Fruit fly (Drosophila melanogaster) whole organism, embryonic: ENCODE measurements around the gene Ir87a.
A peak's percentile ranks its signal among the peaks of the same experiment; 100 is the strongest.

Source experiments
- Abd-B ChIP-seq: fragments of 200-800 bp; sonication (Bioruptor generic); optimal IDR thresholded peaks from 2 replicates; lab custom pipeline; 2018; ENCODE audit warnings: missing biosample characterization, mild to moderate bottlenecking, missing genetic modification characterization, moderate library complexity
- CG10274 ChIP-seq: fragments of 200-800 bp; sonication (Bioruptor generic); optimal IDR thresholded peaks from 3 replicates; lab custom pipeline; 2017; ENCODE audit warnings: missing biosample characterization, mild to moderate bottlenecking, missing genetic modification characterization
- CG10431 ChIP-seq: fragments of 200-800 bp; sonication (Bioruptor generic); optimal IDR thresholded peaks from 3 replicates; lab custom pipeline; 2018; ENCODE audit warnings: missing biosample characterization, mild to moderate bottlenecking, missing genetic modification characterization
- CG10979 ChIP-seq: fragments of 200-800 bp; sonication (Bioruptor generic); optimal IDR thresholded peaks from 2 replicates; lab custom pipeline; 2018; ENCODE audit warnings: missing biosample characterization, mild to moderate bottlenecking, missing genetic modification characterization, moderate library complexity
- CG11456 ChIP-seq: fragments of 200-800 bp; sonication (Bioruptor generic); IDR thresholded peaks from 3 replicates; pipeline ENCODE4 v1.3.6; 2022; ENCODE audit warnings: missing biosample characterization, missing genetic modification characterization
- CG14965 ChIP-seq: fragments of 200-800 bp; sonication (Bioruptor generic); optimal IDR thresholded peaks from 2 replicates; lab custom pipeline; 2016; ENCODE audit warnings: missing biosample characterization, missing genetic modification characterization, borderline replicate concordance
- CG15601 ChIP-seq: fragments of 200-800 bp; sonication (Bioruptor generic); optimal IDR thresholded peaks from 3 replicates; lab custom pipeline; 2019; ENCODE audit warnings: missing biosample characterization, mild to moderate bottlenecking, missing genetic modification characterization, moderate library complexity
- CG2116 ChIP-seq: fragments of 200-800 bp; sonication (Bioruptor generic); optimal IDR thresholded peaks from 3 replicates; lab custom pipeline; 2018; ENCODE audit warnings: missing biosample characterization, mild to moderate bottlenecking, missing genetic modification characterization
- CG2129 ChIP-seq: fragments of 200-800 bp; sonication (Bioruptor generic); IDR thresholded peaks from 2 replicates; pipeline ENCODE4 v1.3.6; 2022; ENCODE audit warnings: missing biosample characterization, missing genetic modification characterization; ENCODE audit not compliant: partially characterized antibody
- CG30431 ChIP-seq: fragments of 200-800 bp; sonication (Bioruptor generic); optimal IDR thresholded peaks from 2 replicates; lab custom pipeline; 2017; ENCODE audit warnings: missing biosample characterization, missing genetic modification characterization
- CG31441 ChIP-seq: fragments of 200-800 bp; sonication (Bioruptor generic); IDR thresholded peaks from 2 replicates; pipeline ENCODE4 v1.3.6; 2022; ENCODE audit warnings: missing biosample characterization, missing genetic modification characterization
- CG4707 ChIP-seq: fragments of 200-800 bp; sonication (Bioruptor generic); optimal IDR thresholded peaks from 2 replicates; lab custom pipeline; 2018; ENCODE audit warnings: missing biosample characterization, mild to moderate bottlenecking, missing genetic modification characterization, moderate library complexity
- CG6854 ChIP-seq: fragments of 200-800 bp; sonication (Bioruptor generic); optimal IDR thresholded peaks from 3 replicates; lab custom pipeline; 2017; ENCODE audit warnings: missing biosample characterization, mild to moderate bottlenecking, missing genetic modification characterization
- CG7745 ChIP-seq: fragments of 200-800 bp; sonication (Bioruptor generic); optimal IDR thresholded peaks from 2 replicates; lab custom pipeline; 2018; ENCODE audit warnings: missing biosample characterization, mild to moderate bottlenecking, missing genetic modification characterization, moderate library complexity
- CG7928 ChIP-seq: fragments of 200-800 bp; sonication (Bioruptor generic); optimal IDR thresholded peaks from 2 replicates; lab custom pipeline; 2017; ENCODE audit warnings: missing biosample characterization, mild to moderate bottlenecking, missing genetic modification characterization
- CG8089 ChIP-seq: fragments of 200-800 bp; sonication (Bioruptor generic); optimal IDR thresholded peaks from 3 replicates; lab custom pipeline; 2016; ENCODE audit warnings: missing biosample characterization, missing genetic modification characterization
- CG8944 ChIP-seq: fragments of 200-800 bp; sonication (Bioruptor generic); optimal IDR thresholded peaks from 3 replicates; lab custom pipeline; 2016; ENCODE audit warnings: missing biosample characterization, missing genetic modification characterization
- CG9817 ChIP-seq: fragments of 200-800 bp; sonication (Bioruptor generic); optimal IDR thresholded peaks from 2 replicates; lab custom pipeline; 2018; ENCODE audit warnings: missing biosample characterization, mild to moderate bottlenecking, missing genetic modification characterization, moderate library complexity
- CG9876 ChIP-seq: fragments of 200-800 bp; sonication (Bioruptor generic); optimal IDR thresholded peaks from 2 replicates; lab custom pipeline; 2016; ENCODE audit warnings: missing biosample characterization, missing genetic modification characterization
- Dbx ChIP-seq: fragments of 200-800 bp; sonication (Bioruptor generic); IDR thresholded peaks from 3 replicates; pipeline ENCODE4 v1.3.6; 2022; ENCODE audit warnings: missing biosample characterization, missing genetic modification characterization
- Eip74EF ChIP-seq, 2 experiments: fragments of 200-800 bp in 1 of 2; fragments of >200 bp in 1 of 2; sonication (Bioruptor generic) in 1 of 2; optimal IDR thresholded peaks; 2 replicates each; lab custom pipeline; 2017 to 2019; ENCODE audit warnings: missing biosample characterization in 2 of 2, missing genetic modification characterization in 2 of 2, mild to moderate bottlenecking in 1 of 2, moderate library complexity in 1 of 2
- Elba2 ChIP-seq: fragments of 200-800 bp; sonication (Bioruptor generic); optimal IDR thresholded peaks from 3 replicates; lab custom pipeline; 2016; ENCODE audit warnings: missing biosample characterization, missing genetic modification characterization
- Ets97D ChIP-seq: fragments of 200-800 bp; sonication (Bioruptor generic); optimal IDR thresholded peaks from 3 replicates; lab custom pipeline; 2016; ENCODE audit warnings: missing biosample characterization, missing genetic modification characterization
- H15 ChIP-seq: fragments of 200-800 bp; sonication (Bioruptor generic); IDR thresholded peaks from 3 replicates; pipeline ENCODE4 v1.3.6; 2022; ENCODE audit warnings: missing biosample characterization, missing genetic modification characterization
- HLH54F ChIP-seq: fragments of 200-800 bp; sonication (Bioruptor generic); optimal IDR thresholded peaks from 3 replicates; lab custom pipeline; 2016; ENCODE audit warnings: missing biosample characterization, missing genetic modification characterization
- MBD-R2 ChIP-seq: fragments of 200-800 bp; sonication (Bioruptor generic); IDR thresholded peaks from 2 replicates; pipeline ENCODE4 v1.3.6; 2022; ENCODE audit warnings: missing biosample characterization, missing genetic modification characterization
- MESR4 ChIP-seq: fragments of 200-800 bp; sonication (Bioruptor generic); optimal IDR thresholded peaks from 2 replicates; lab custom pipeline; 2018; ENCODE audit warnings: missing biosample characterization, mild to moderate bottlenecking, missing genetic modification characterization, moderate library complexity
- NC2β ChIP-seq: fragments of 200-800 bp; sonication (Bioruptor generic); optimal IDR thresholded peaks from 2 replicates; lab custom pipeline; 2016; ENCODE audit warnings: missing biosample characterization, missing genetic modification characterization
- PHDP ChIP-seq: fragments of 200-800 bp; sonication (Bioruptor generic); optimal IDR thresholded peaks from 3 replicates; lab custom pipeline; 2018; ENCODE audit warnings: missing biosample characterization, mild to moderate bottlenecking, missing genetic modification characterization, moderate library complexity
- Rfx ChIP-seq: fragments of 200-800 bp; sonication (Bioruptor generic); IDR thresholded peaks from 2 replicates; pipeline ENCODE4 v1.3.6; 2022; ENCODE audit warnings: missing biosample characterization, missing genetic modification characterization
- Six4 ChIP-seq: fragments of 200-800 bp; sonication (Bioruptor generic); optimal IDR thresholded peaks from 2 replicates; lab custom pipeline; 2016; ENCODE audit warnings: missing biosample characterization, missing genetic modification characterization
- Vsx1 ChIP-seq: fragments of 200-800 bp; sonication (Bioruptor generic); optimal IDR thresholded peaks from 2 replicates; lab custom pipeline; 2017; ENCODE audit warnings: missing biosample characterization, mild to moderate bottlenecking, missing genetic modification characterization, missing genetic modification reagents
- al ChIP-seq: fragments of 200-800 bp; sonication (Bioruptor generic); IDR thresholded peaks from 2 replicates; pipeline ENCODE4 v1.3.6; 2022; ENCODE audit warnings: missing biosample characterization, missing genetic modification characterization
- bcd ChIP-seq: fragments of 200-800 bp; sonication (Bioruptor generic); optimal IDR thresholded peaks from 2 replicates; lab custom pipeline; 2017; ENCODE audit warnings: missing biosample characterization, mild to moderate bottlenecking, missing genetic modification characterization
- chm ChIP-seq: fragments of 200-800 bp; sonication (Bioruptor generic); IDR thresholded peaks from 2 replicates; pipeline ENCODE4 v1.3.6; 2022; ENCODE audit warnings: missing biosample characterization, missing genetic modification characterization
- croc ChIP-seq: fragments of 200-800 bp; sonication (Bioruptor generic); conservative IDR thresholded peaks from 3 replicates; pipeline ENCODE4 v1.3.6; 2022; ENCODE audit warnings: missing biosample characterization, missing genetic modification characterization
- dimm ChIP-seq: fragments of 200-800 bp; sonication (Bioruptor generic); IDR thresholded peaks from 2 replicates; pipeline ENCODE4 v1.3.6; 2022; ENCODE audit warnings: missing biosample characterization, missing genetic modification characterization
- dm ChIP-seq: fragments of 200-800 bp; sonication (Bioruptor generic); optimal IDR thresholded peaks from 3 replicates; lab custom pipeline; 2016; ENCODE audit warnings: missing biosample characterization, missing genetic modification characterization
- esg ChIP-seq: fragments of 200-800 bp; sonication (Bioruptor generic); conservative IDR thresholded peaks from 2 replicates; pipeline ENCODE4 v1.3.6; 2022; ENCODE audit warnings: missing biosample characterization, missing genetic modification characterization
- gcm ChIP-seq: fragments of 200-800 bp; sonication (Bioruptor generic); optimal IDR thresholded peaks from 2 replicates; lab custom pipeline; 2019; ENCODE audit warnings: missing biosample characterization, mild to moderate bottlenecking, missing genetic modification characterization, moderate library complexity
- hb ChIP-seq: fragments of 200-800 bp; sonication (Bioruptor generic); IDR thresholded peaks from 3 replicates; pipeline ENCODE4 v1.3.6; 2022; ENCODE audit warnings: missing biosample characterization, missing genetic modification characterization; ENCODE audit not compliant: partially characterized antibody
- jigr1 ChIP-seq: fragments of 200-800 bp; sonication (Bioruptor generic); IDR thresholded peaks from 3 replicates; pipeline ENCODE4 v1.3.6; 2022; ENCODE audit warnings: missing biosample characterization, missing genetic modification characterization
- knrl ChIP-seq: fragments of 200-800 bp; sonication (Bioruptor generic); IDR thresholded peaks from 3 replicates; pipeline ENCODE4 v1.3.6; 2022; ENCODE audit warnings: missing biosample characterization, missing genetic modification characterization; ENCODE audit not compliant: partially characterized antibody
- pita ChIP-seq: fragments of 200-800 bp; sonication (Bioruptor generic); optimal IDR thresholded peaks from 2 replicates; lab custom pipeline; 2017; ENCODE audit warnings: missing biosample characterization, mild to moderate bottlenecking, missing genetic modification characterization
- row ChIP-seq: fragments of 200-800 bp; sonication (Bioruptor generic); IDR thresholded peaks from 3 replicates; pipeline ENCODE4 v1.3.6; 2022; ENCODE audit warnings: missing biosample characterization, missing genetic modification characterization
- sob ChIP-seq: fragments of 200-800 bp; sonication (Bioruptor generic); IDR thresholded peaks from 2 replicates; pipeline ENCODE4 v1.3.6; 2022; ENCODE audit warnings: missing biosample characterization, missing genetic modification characterization
- tap ChIP-seq: fragments of 200-800 bp; optimal IDR thresholded peaks from 3 replicates; lab custom pipeline; 2019; ENCODE audit warnings: missing biosample characterization, mild to moderate bottlenecking, missing genetic modification characterization, moderate library complexity
- vfl ChIP-seq: fragments of 200-800 bp; sonication (Bioruptor generic); optimal IDR thresholded peaks from 2 replicates; lab custom pipeline; 2016; ENCODE audit warnings: missing biosample characterization, missing genetic modification characterization
- wdn ChIP-seq: fragments of 200-800 bp; sonication (Bioruptor generic); IDR thresholded peaks from 2 replicates; pipeline ENCODE4 v1.3.6; 2022; ENCODE audit warnings: missing biosample characterization, missing genetic modification characterization
- zf30C ChIP-seq: fragments of 200-800 bp; sonication (Bioruptor generic); optimal IDR thresholded peaks from 3 replicates; lab custom pipeline; 2018; ENCODE audit warnings: missing biosample characterization, mild to moderate bottlenecking, missing genetic modification characterization

The Ir87a gene

dm6 chr3R:13452851-13453255, 32.8 kb downstream of the Ir87a start (continued):
- TF ChIP-seq zf30C (GFP tag; lab: Kevin White, UChicago) (peak; percentile 31), Abd-B (GFP tag; lab: Kevin White, UChicago) (peak; percentile 76), CG8944 (peak; percentile 33), Eip74EF (GFP tag; optimal IDR thresholded peaks at IDR 0.05; lab: Kevin White, UChicago) (peak in 1 of 2 experiments; percentile 73), Rfx (GFP tag; lab: Robert Waterston, UW) (peak; percentile 74), CG10431 (no peak), jigr1 (peak; percentile 56; the same call in 1 of the 3 replicates), Elba2 (GFP tag; lab: Kevin White, UChicago) (no peak), dm (GFP tag; lab: Kevin White, UChicago) (peak; percentile 20), pita (GFP tag; lab: Kevin White, UChicago) (no peak), chm (no peak), row (GFP tag; lab: Robert Waterston, UW) (peak; percentile 73), bcd (GFP tag; lab: Kevin White, UChicago) (peak; percentile 70), CG10979 (peak; percentile 86), CG11456 (GFP tag; lab: Robert Waterston, UW) (0 out of 3 replicates have a peak, but pooled peaks have one; percentile 48), CG2116 (peak; percentile 30), CG31441 (GFP tag; lab: Robert Waterston, UW) (peak; percentile 86), HLH54F (GFP tag; lab: Kevin White, UChicago) (peak; percentile 59), hb (no peak), esg (GFP tag; lab: Robert Waterston, UW) (peak; percentile 65), sob (GFP tag; lab: Robert Waterston, UW) (peak; percentile 48; the same call in 1 of the 2 replicates), gcm (GFP tag; lab: Kevin White, UChicago) (peak; percentile 74), CG9817 (tag; lab: Kevin White, UChicago) (peak; percentile 64), croc (GFP tag; lab: Robert Waterston, UW) (peak; percentile 58; the same call in 2 of the 3 replicates), CG7928 (peak; percentile 43), CG2129 (GFP tag; lab: Robert Waterston, UW) (no peak), al (GFP tag; lab: Robert Waterston, UW) (peak; percentile 77), CG9876 (no peak), MESR4 (GFP tag; lab: Kevin White, UChicago) (no peak), knrl (GFP tag; lab: Robert Waterston, UW) (no peak), NC2β (peak; percentile 38), PHDP (tag; lab: Kevin White, UChicago) (peak; percentile 83), CG30431 (peak; percentile 58), Dbx (GFP tag; lab: Robert Waterston, UW) (peak; percentile 68), wdn (peak; percentile 32; the same call in 1 of the 2 replicates), CG15601 (tag; lab: Kevin White, UChicago) (peak; percentile 77), dimm (GFP tag; lab: Robert Waterston, UW) (no peak), CG6854 (GFP tag; lab: Kevin White, UChicago) (peak; percentile 74), Vsx1 (GFP tag; lab: Kevin White, UChicago) (peak; percentile 41), vfl (peak; percentile 58), Six4 (GFP tag; lab: Kevin White, UChicago) (peak; percentile 71), Ets97D (GFP tag; lab: Kevin White, UChicago) (peak; percentile 11), CG8089 (GFP tag; lab: Kevin White, UChicago) (peak; percentile 3), tap (tag; lab: Kevin White, UChicago) (peak; percentile 66), CG7745 (tag; lab: Kevin White, UChicago) (no peak), CG14965 (GFP tag; lab: Kevin White, UChicago) (no peak), MBD-R2 (GFP tag; lab: Robert Waterston, UW) (peak; percentile 22; the same call in 1 of the 2 replicates), CG10274 (GFP tag; lab: Kevin White, UChicago) (peak; percentile 56), CG4707 (GFP tag; lab: Kevin White, UChicago) (no peak), H15 (GFP tag; lab: Robert Waterston, UW) (0 out of 3 replicates have a peak, but pooled peaks have one; percentile 5)
